Worm (Caenorhabditis elegans) whole organism, L1 larva: ENCODE results near the gene chil-3.

ENCODE experiments used
- Y116A8C.19 ChIP-seq: sonication (generic microtip); optimal IDR thresholded peaks from 2 replicates; lab custom pipeline; 2016; ENCODE audit warnings: missing compliant biosample characterization, missing genetic modification characterization, borderline replicate concordance
- ama-1 ChIP-seq: fragments of 150-350 bp; optimal IDR thresholded peaks from 2 replicates; lab custom pipeline; 2014
- efl-1 ChIP-seq, 4 experiments: fragments of 150-350 bp; optimal IDR thresholded peaks in 3 of 4; peaks in 1 of 4; 1 replicate in 1 of 4; 2 replicates in 3 of 4; lab custom pipeline; 2014; ENCODE audit warnings: missing biosample characterization in 2 of 4, missing genetic modification characterization in 2 of 4, missing genetic modification reagents in 2 of 4
- efl-3 ChIP-seq: fragments of 200-800 bp; sonication (Bioruptor generic); optimal IDR thresholded peaks from 2 replicates; lab custom pipeline; 2018; ENCODE audit warnings: mild to moderate bottlenecking, missing genetic modification characterization, missing compliant biosample characterization
- egl-27 ChIP-seq, 2 experiments: fragments of 150-350 bp in 1 of 2; sonication (generic microtip); optimal IDR thresholded peaks; 3 replicates each; lab custom pipeline; 2017 to 2018; ENCODE audit warnings: missing biosample characterization in 2 of 2, missing genetic modification characterization in 2 of 2, missing genetic modification reagents in 2 of 2
- fkh-10 ChIP-seq: sonication (generic microtip); optimal IDR thresholded peaks from 2 replicates; lab custom pipeline; 2017; ENCODE audit warnings: missing biosample characterization, missing genetic modification reagents, missing genetic modification characterization
- lin-13 ChIP-seq: fragments of 150-350 bp; optimal IDR thresholded peaks from 2 replicates; lab custom pipeline; 2014; ENCODE audit warnings: missing biosample characterization, missing genetic modification reagents, missing genetic modification characterization
- lsy-2 ChIP-seq, 2 experiments: fragments of 150-350 bp; optimal IDR thresholded peaks; 2 replicates each; lab custom pipeline; 2014; ENCODE audit warnings: missing biosample characterization in 2 of 2, missing genetic modification characterization in 2 of 2
- mdl-1 ChIP-seq, 2 experiments: fragments of 150-350 bp; optimal IDR thresholded peaks; 2 replicates each; lab custom pipeline; 2014 to 2017; ENCODE audit warnings: missing biosample characterization in 2 of 2, missing genetic modification characterization in 2 of 2, inconsistent platforms in 1 of 2
- nhr-11 ChIP-seq: fragments of 150-350 bp; optimal IDR thresholded peaks from 2 replicates; lab custom pipeline; 2014; ENCODE audit warnings: missing biosample characterization, missing genetic modification characterization
- nhr-28 ChIP-seq: fragments of 150-350 bp; optimal IDR thresholded peaks from 2 replicates; lab custom pipeline; 2014; ENCODE audit warnings: missing biosample characterization, missing genetic modification characterization
- tbx-2 ChIP-seq: sonication (generic microtip); optimal IDR thresholded peaks from 2 replicates; lab custom pipeline; 2016; ENCODE audit warnings: missing genetic modification characterization, missing compliant biosample characterization
- unc-62 ChIP-seq: fragments of 150-350 bp; optimal IDR thresholded peaks from 2 replicates; lab custom pipeline; 2014; ENCODE audit warnings: missing biosample characterization, missing genetic modification reagents, missing genetic modification characterization
- zag-1 ChIP-seq: fragments of 150-350 bp; optimal IDR thresholded peaks from 2 replicates; lab custom pipeline; 2014; ENCODE audit warnings: missing biosample characterization, missing genetic modification characterization

DNA sequence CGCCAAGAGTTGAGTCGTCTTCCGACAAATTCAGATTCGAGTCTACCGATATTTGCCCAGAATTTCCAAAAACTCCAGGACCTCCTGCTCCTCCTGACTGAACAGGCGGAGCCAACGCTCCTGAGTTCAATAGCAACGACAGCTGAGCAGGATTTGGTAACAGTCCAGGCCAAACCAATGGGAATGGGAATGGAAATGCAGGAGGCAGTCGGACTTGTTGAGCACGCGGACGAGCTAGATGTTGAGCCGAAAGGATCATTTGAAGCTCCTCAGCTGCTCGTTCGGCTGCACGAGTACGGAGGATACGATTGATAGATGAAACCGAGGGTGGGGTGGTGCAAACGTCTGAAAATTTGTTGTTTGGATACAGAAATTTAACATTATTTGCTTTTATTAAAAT, 34.3 kb downstream of the chil-3 start:
- TF ChIP-seq tbx-2 (tag; lab: Kevin White, UChicago) (no peak), lin-13 (GFP tag; lab: Kevin White, UChicago) (no peak), fkh-10 (GFP tag; lab: Kevin White, UChicago) (no peak), lsy-2 (tag; optimal IDR thresholded peaks at IDR 0.05; lab: Kevin White, UChicago) (no peak), efl-1 (optimal IDR thresholded peaks at IDR 0.05; lab: Kevin White, UChicago) (no peak), efl-1 (GFP tag; optimal IDR thresholded peaks at IDR 0.05 in 1 of 2; lab: Kevin White, UChicago) (peak in 1 of 2 experiments; percentile 59), ama-1 (lab: Kevin White, UChicago) (no peak), nhr-28 (tag; lab: Kevin White, UChicago) (no peak), egl-27 (tag; optimal IDR thresholded peaks at IDR 0.05; lab: Kevin White, UChicago) (no peak), Y116A8C.19 (tag; lab: Kevin White, UChicago) (no peak), unc-62 (GFP tag; lab: Kevin White, UChicago) (no peak), zag-1 (tag; lab: Kevin White, UChicago) (no peak), mdl-1 (tag; optimal IDR thresholded peaks at IDR 0.05; lab: Kevin White, UChicago) (no peak), efl-3 (GFP tag; lab: Kevin White, UChicago) (no peak), nhr-11 (no peak)
